Fruit fly (Drosophila melanogaster) whole organism, wandering third instar larva: ENCODE data around the gene Miro.

ENCODE experiments used
- Abd-B ChIP-seq: fragments of >200 bp; optimal IDR thresholded peaks from 2 replicates; lab custom pipeline; 2017; ENCODE audit warnings: missing biosample characterization, missing genetic modification characterization
- CG32264 ChIP-seq: fragments of 200-800 bp; sonication (Bioruptor generic); optimal IDR thresholded peaks from 2 replicates; lab custom pipeline; 2016; ENCODE audit warnings: missing biosample characterization, missing genetic modification characterization
- CG9705 ChIP-seq: fragments of 200-800 bp; sonication (Bioruptor generic); optimal IDR thresholded peaks from 2 replicates; lab custom pipeline; 2018; ENCODE audit warnings: missing biosample characterization, mild to moderate bottlenecking, missing genetic modification characterization
- Dfd ChIP-seq: fragments of >200 bp; optimal IDR thresholded peaks from 2 replicates; lab custom pipeline; 2017; ENCODE audit warnings: missing biosample characterization, missing genetic modification characterization
- Dif ChIP-seq: fragments of 200-275, 200-300 bp; sonication (Bioruptor generic); optimal IDR thresholded peaks from 2 replicates; lab custom pipeline; 2018; ENCODE audit warnings: missing biosample characterization, missing genetic modification characterization; ENCODE audit not compliant: partially characterized antibody
- GATAd ChIP-seq: sonication (Bioruptor generic); optimal IDR thresholded peaks from 2 replicates; lab custom pipeline; 2016; ENCODE audit warnings: missing biosample characterization, missing genetic modification characterization
- HLH106 ChIP-seq: fragments of 200-800 bp; optimal IDR thresholded peaks from 3 replicates; lab custom pipeline; 2019; ENCODE audit warnings: missing biosample characterization, mild to moderate bottlenecking, missing genetic modification characterization, moderate library complexity
- Hnf4 ChIP-seq: fragments of 200-800 bp; sonication (Bioruptor generic); optimal IDR thresholded peaks from 2 replicates; lab custom pipeline; 2016; ENCODE audit warnings: missing biosample characterization, mild to moderate bottlenecking, missing genetic modification characterization
- Hr83 ChIP-seq: fragments of 200-300 bp; sonication (Bioruptor generic); optimal IDR thresholded peaks from 2 replicates; lab custom pipeline; 2016; ENCODE audit warnings: missing biosample characterization, mild to moderate bottlenecking, missing genetic modification characterization, moderate library complexity; ENCODE audit not compliant: poor library complexity, severe bottlenecking
- Jra ChIP-seq: sonication (Bioruptor generic); optimal IDR thresholded peaks from 2 replicates; lab custom pipeline; 2016; ENCODE audit warnings: missing biosample characterization, missing genetic modification characterization
- Myc ChIP-seq: fragments of >200 bp; optimal IDR thresholded peaks from 2 replicates; lab custom pipeline; 2017
- N ChIP-seq: fragments of >200 bp; optimal IDR thresholded peaks from 2 replicates; lab custom pipeline; 2018; ENCODE audit warnings: missing biosample characterization, missing external identifiers, missing genetic modification characterization
- OdsH ChIP-seq: fragments of 200-800 bp; sonication (Bioruptor generic); optimal IDR thresholded peaks from 2 replicates; lab custom pipeline; 2016; ENCODE audit warnings: missing biosample characterization, mild to moderate bottlenecking, missing genetic modification characterization
- Rel ChIP-seq, 2 experiments: fragments of 200-800 bp; sonication (Bioruptor generic) in 1 of 2; optimal IDR thresholded peaks; 2 replicates in 1 of 2; 3 replicates in 1 of 2; lab custom pipeline; 2016 to 2019; ENCODE audit warnings: mild to moderate bottlenecking in 2 of 2, missing biosample characterization in 2 of 2, missing genetic modification characterization in 2 of 2, moderate library complexity in 1 of 2
- Sp1 ChIP-seq: fragments of 200-800 bp; sonication (Bioruptor generic); optimal IDR thresholded peaks from 3 replicates; lab custom pipeline; 2019; ENCODE audit warnings: missing biosample characterization, mild to moderate bottlenecking, missing genetic modification characterization, moderate library complexity
- Vsx2 ChIP-seq: fragments of 200-300, 225-300 bp; sonication (Bioruptor generic); optimal IDR thresholded peaks from 2 replicates; lab custom pipeline; 2018; ENCODE audit warnings: missing biosample characterization, missing genetic modification characterization; ENCODE audit not compliant: partially characterized antibody
- br ChIP-seq: fragments of 200-800 bp; sonication (Bioruptor generic); optimal IDR thresholded peaks from 2 replicates; lab custom pipeline; 2016; ENCODE audit warnings: missing biosample characterization, missing genetic modification characterization
- brk ChIP-seq: fragments of 200-800 bp; sonication (Bioruptor generic); optimal IDR thresholded peaks from 2 replicates; lab custom pipeline; 2016; ENCODE audit warnings: missing biosample characterization, mild to moderate bottlenecking, missing genetic modification characterization
- dmrt93B ChIP-seq: fragments of 200-800 bp; sonication (Bioruptor generic); optimal IDR thresholded peaks from 2 replicates; lab custom pipeline; 2018; ENCODE audit warnings: missing biosample characterization, mild to moderate bottlenecking, missing genetic modification characterization
- foxo ChIP-seq, 2 experiments: fragments of 200-800 bp; sonication (Bioruptor generic); optimal IDR thresholded peaks; 2 replicates in 1 of 2; 3 replicates in 1 of 2; lab custom pipeline; 2016 to 2017; ENCODE audit warnings: missing biosample characterization in 2 of 2, missing genetic modification characterization in 2 of 2
- fru ChIP-seq: fragments of 200-800 bp; sonication (Bioruptor generic); optimal IDR thresholded peaks from 3 replicates; lab custom pipeline; 2016; ENCODE audit warnings: missing biosample characterization, mild to moderate bottlenecking, missing genetic modification characterization
- h ChIP-seq: fragments of 200-800 bp; sonication (Bioruptor generic); optimal IDR thresholded peaks from 3 replicates; lab custom pipeline; 2016; ENCODE audit warnings: missing biosample characterization, mild to moderate bottlenecking, missing genetic modification characterization
- jim ChIP-seq: fragments of 175-275, 200-325 bp; sonication (Bioruptor generic); optimal IDR thresholded peaks from 2 replicates; lab custom pipeline; 2016; ENCODE audit warnings: missing biosample characterization, mild to moderate bottlenecking, missing genetic modification characterization
- lola ChIP-seq: fragments of >200 bp; optimal IDR thresholded peaks from 2 replicates; lab custom pipeline; 2017; ENCODE audit warnings: missing biosample characterization, missing genetic modification characterization
- pan ChIP-seq: fragments of >200 bp; optimal IDR thresholded peaks from 2 replicates; lab custom pipeline; 2017
- psq ChIP-seq: fragments of 200-800 bp; sonication (Bioruptor generic); optimal IDR thresholded peaks from 3 replicates; lab custom pipeline; 2017; ENCODE audit warnings: missing biosample characterization, mild to moderate bottlenecking, missing genetic modification characterization, moderate library complexity
- rgr ChIP-seq: fragments of 200-800 bp; sonication (Bioruptor generic); optimal IDR thresholded peaks from 3 replicates; lab custom pipeline; 2016; ENCODE audit warnings: missing biosample characterization, mild to moderate bottlenecking, missing genetic modification characterization
- sage ChIP-seq: fragments of 200-800 bp; sonication (Bioruptor generic); optimal IDR thresholded peaks from 2 replicates; lab custom pipeline; 2016; ENCODE audit warnings: missing biosample characterization, mild to moderate bottlenecking, missing genetic modification characterization
- sv ChIP-seq: fragments of 200-800 bp; sonication (Bioruptor generic); optimal IDR thresholded peaks from 3 replicates; lab custom pipeline; 2016; ENCODE audit warnings: missing biosample characterization, missing genetic modification characterization
- tai ChIP-seq: sonication (Bioruptor generic); optimal IDR thresholded peaks from 2 replicates; lab custom pipeline; 2016; ENCODE audit warnings: missing biosample characterization, missing genetic modification characterization
- usp ChIP-seq: fragments of >200 bp; optimal IDR thresholded peaks from 2 replicates; lab custom pipeline; 2017; ENCODE audit warnings: missing biosample characterization, missing genetic modification characterization
- woc ChIP-seq: sonication (Bioruptor generic); optimal IDR thresholded peaks from 2 replicates; lab custom pipeline; 2016; ENCODE audit warnings: missing biosample characterization, mild to moderate bottlenecking, missing genetic modification characterization

Gene Miro

DNA sequence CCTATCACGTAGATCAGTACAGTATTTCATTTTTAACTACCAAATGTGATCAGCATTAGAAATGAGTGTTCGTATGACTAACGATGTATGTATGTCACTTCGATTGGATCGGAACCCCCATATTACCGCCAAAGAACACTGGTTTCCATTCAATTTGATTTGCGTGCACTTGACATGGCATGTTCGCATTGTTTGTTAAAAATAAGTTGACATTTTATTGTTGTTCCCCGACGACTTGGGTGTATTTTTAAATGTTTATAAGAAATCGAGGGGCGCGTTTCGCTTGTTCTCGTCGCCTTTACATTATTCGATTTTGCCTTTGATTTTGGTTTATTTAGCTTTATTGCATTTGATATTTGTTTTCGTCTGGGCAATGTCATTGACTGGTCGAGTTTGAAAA, 23.2 kb downstream of the Miro start:
- TF ChIP-seq Rel (GFP tag; optimal IDR thresholded peaks at IDR 0.05; lab: Kevin White, UChicago) (no peak), Rel (tag; optimal IDR thresholded peaks at IDR 0.05; lab: Kevin White, UChicago) (peak; percentile 94), rgr (peak; percentile 7), brk (GFP tag; lab: Kevin White, UChicago) (no peak), Sp1 (GFP tag; lab: Kevin White, UChicago) (no peak), Vsx2 (no peak), woc (GFP tag; lab: Kevin White, UChicago) (no peak), HLH106 (tag; lab: Kevin White, UChicago) (no peak), GATAd (GFP tag; lab: Kevin White, UChicago) (no peak), Jra (GFP tag; lab: Kevin White, UChicago) (no peak), jim (GFP tag; lab: Kevin White, UChicago) (no peak), Myc (lab: Kevin White, UChicago) (no peak), Abd-B (no peak), psq (GFP tag; lab: Kevin White, UChicago) (no peak), OdsH (no peak), sage (GFP tag; lab: Kevin White, UChicago) (no peak), h (GFP tag; lab: Kevin White, UChicago) (no peak), CG9705 (GFP tag; lab: Kevin White, UChicago) (no peak)
- TF ChIP-seq, all 38 proteins: peak for 2

DNA sequence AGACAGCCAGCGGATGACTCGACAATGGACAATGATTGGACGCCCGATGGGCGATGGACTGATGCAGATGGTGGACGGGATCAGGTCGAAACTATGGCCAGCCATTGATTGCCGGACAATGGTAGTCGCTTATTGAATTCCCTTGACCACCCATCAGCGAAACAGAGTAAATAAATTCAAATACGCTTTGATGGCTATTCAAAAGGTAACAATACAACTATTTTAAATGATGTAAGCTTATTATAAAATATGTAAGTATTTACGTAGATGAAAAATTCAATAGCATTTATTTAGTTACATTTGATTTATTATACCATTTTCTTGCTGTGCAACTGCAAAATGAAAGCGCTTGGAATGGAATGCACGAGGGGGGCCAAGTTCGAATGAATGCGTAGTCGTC, 24.0 kb downstream of the Miro start:
- no peak for TF ChIP-seq foxo (GFP tag; optimal IDR thresholded peaks at IDR 0.05; lab: Kevin White, UChicago)
- no peak for TF ChIP-seq Dfd (GFP tag; lab: Kevin White, UChicago)
- no peak for TF ChIP-seq h (GFP tag; lab: Kevin White, UChicago)
- TF ChIP-seq HLH106 (tag; lab: Kevin White, UChicago): no peak
- TF ChIP-seq sv (GFP tag; lab: Kevin White, UChicago): no peak
- no peak for TF ChIP-seq Hr83 (GFP tag; lab: Kevin White, UChicago)
- no peak for TF ChIP-seq Abd-B
- TF ChIP-seq pan (lab: Kevin White, UChicago): no peak
- no peak for TF ChIP-seq Hnf4 (GFP tag; lab: Kevin White, UChicago)
- TF ChIP-seq Myc (lab: Kevin White, UChicago): no peak

DNA sequence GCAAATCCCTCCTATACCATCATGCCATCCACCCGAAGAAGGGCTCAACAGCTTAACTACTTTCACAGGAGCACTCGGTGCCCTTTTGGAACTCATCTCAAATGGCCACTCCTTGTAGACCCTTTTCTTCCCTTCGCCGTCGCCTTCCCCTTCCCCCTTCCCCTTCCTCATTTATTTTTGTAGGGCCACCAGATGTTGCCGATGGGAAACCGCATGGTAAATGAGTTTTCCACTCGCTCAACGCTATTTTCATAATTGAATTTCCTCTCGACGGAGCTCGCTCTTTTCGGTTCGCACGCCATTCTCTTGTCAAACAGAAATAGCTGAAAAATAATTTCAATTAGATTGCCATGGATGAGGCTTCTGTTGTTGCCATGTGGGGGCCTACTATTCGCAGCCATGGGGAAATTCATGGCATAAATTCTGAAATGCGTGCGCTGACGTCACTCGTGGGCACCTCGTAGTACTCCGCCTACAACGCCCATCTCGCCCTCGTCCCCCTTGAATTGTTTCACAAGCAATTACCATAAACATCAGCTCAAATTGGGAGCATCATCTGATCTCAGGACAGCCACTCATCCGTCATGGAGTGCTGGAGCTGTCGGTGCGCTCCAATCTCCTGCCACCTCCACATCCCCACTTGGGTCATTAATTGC, 26.5 kb downstream of the Miro start:
- TF ChIP-seq Vsx2 (no peak), Jra (GFP tag; lab: Kevin White, UChicago) (no peak), usp (GFP tag; lab: Kevin White, UChicago) (no peak), N (GFP tag; lab: Kevin White, UChicago) (no peak), GATAd (GFP tag; lab: Kevin White, UChicago) (no peak), lola (no peak), tai (GFP tag; lab: Kevin White, UChicago) (no peak), HLH106 (tag; lab: Kevin White, UChicago) (no peak), CG32264 (GFP tag; lab: Kevin White, UChicago) (no peak), OdsH (no peak), brk (GFP tag; lab: Kevin White, UChicago) (no peak), Abd-B (no peak), Dif (GFP tag; lab: Kevin White, UChicago) (no peak), Rel (GFP tag; optimal IDR thresholded peaks at IDR 0.05; lab: Kevin White, UChicago) (no peak), Rel (tag; optimal IDR thresholded peaks at IDR 0.05; lab: Kevin White, UChicago) (no peak), Hr83 (GFP tag; lab: Kevin White, UChicago) (no peak)

- peak in 1 of 2 experiments; percentile 37 for TF ChIP-seq foxo (GFP tag; optimal IDR thresholded peaks at IDR 0.05; lab: Kevin White, UChicago)
- no peak for TF ChIP-seq dmrt93B
- TF ChIP-seq Abd-B: no peak
- peak; percentile 5 for TF ChIP-seq br
- TF ChIP-seq jim (GFP tag; lab: Kevin White, UChicago): no peak
- TF ChIP-seq h (GFP tag; lab: Kevin White, UChicago): peak; percentile 49
- TF ChIP-seq Sp1 (GFP tag; lab: Kevin White, UChicago): peak; percentile 16
- TF ChIP-seq psq (GFP tag; lab: Kevin White, UChicago): peak; percentile 2
- peak; percentile 33 for TF ChIP-seq HLH106 (tag; lab: Kevin White, UChicago)
- TF ChIP-seq OdsH: peak; percentile 27
- peak; percentile 32 for TF ChIP-seq rgr
- TF ChIP-seq fru (GFP tag; lab: Kevin White, UChicago): peak; percentile 21
- TF ChIP-seq, all 38 proteins: peak for 9
These were observed 27.9 kb downstream of the Miro start for dm6 chr3R:24010637-24011214.
